Worm (Caenorhabditis elegans) whole organism, late embryonic: Measurements from ENCODE around the gene acs-20.

Source experiments
- C08G9.2 ChIP-seq: sonication (generic microtip); optimal IDR thresholded peaks from 2 replicates; lab custom pipeline; 2016; ENCODE audit warnings: mild to moderate bottlenecking, missing genetic modification characterization, moderate library complexity, missing compliant biosample characterization
- K09A11.1 ChIP-seq: sonication (generic microtip); optimal IDR thresholded peaks from 2 replicates; lab custom pipeline; 2017; ENCODE audit warnings: antibody characterized with exemption, mild to moderate bottlenecking, missing genetic modification characterization, missing compliant biosample characterization; ENCODE audit not compliant: insufficient read depth
- T23F11.4 ChIP-seq: fragments of 200-800 bp; sonication (Bioruptor generic); optimal IDR thresholded peaks from 2 replicates; lab custom pipeline; 2018; ENCODE audit warnings: mild to moderate bottlenecking, missing genetic modification characterization, missing compliant biosample characterization
- ama-1 ChIP-seq: fragments of 150-350 bp; optimal IDR thresholded peaks from 2 replicates; lab custom pipeline; 2014
- ceh-24 ChIP-seq: sonication (generic microtip); optimal IDR thresholded peaks from 2 replicates; lab custom pipeline; 2016; ENCODE audit warnings: mild to moderate bottlenecking, missing genetic modification characterization, missing compliant biosample characterization
- ceh-30 ChIP-seq: fragments of 150-350 bp; optimal IDR thresholded peaks from 2 replicates; lab custom pipeline; 2014; ENCODE audit warnings: missing biosample characterization, missing genetic modification characterization
- ceh-31 ChIP-seq: sonication (generic microtip); optimal IDR thresholded peaks from 2 replicates; lab custom pipeline; 2016; ENCODE audit warnings: missing genetic modification characterization, missing compliant biosample characterization
- ceh-34 ChIP-seq: sonication (generic microtip); optimal IDR thresholded peaks from 2 replicates; lab custom pipeline; 2016; ENCODE audit warnings: mild to moderate bottlenecking, missing genetic modification characterization, missing compliant biosample characterization
- ceh-45 ChIP-seq: fragments of 200-800 bp; sonication (Bioruptor generic); IDR thresholded peaks from 2 replicates; pipeline ENCODE4 v1.3.6; 2022; ENCODE audit warnings: missing genetic modification reagents, missing genetic modification characterization, missing compliant biosample characterization
- ceh-6 ChIP-seq: fragments of 200-800 bp; sonication (Bioruptor generic); optimal IDR thresholded peaks from 2 replicates; lab custom pipeline; 2018; ENCODE audit warnings: mild to moderate bottlenecking, missing genetic modification characterization, missing compliant biosample characterization
- ceh-9 ChIP-seq: sonication (generic microtip); optimal IDR thresholded peaks from 2 replicates; lab custom pipeline; 2016; ENCODE audit warnings: mild to moderate bottlenecking, missing genetic modification characterization, inconsistent platforms, missing compliant biosample characterization
- dmd-4 ChIP-seq: sonication (generic microtip); optimal IDR thresholded peaks from 2 replicates; lab custom pipeline; 2016; ENCODE audit warnings: borderline replicate concordance, missing genetic modification characterization, missing compliant biosample characterization
- dve-1 ChIP-seq: sonication (generic microtip); optimal IDR thresholded peaks from 2 replicates; lab custom pipeline; 2017; ENCODE audit warnings: antibody characterized with exemption, mild to moderate bottlenecking, missing genetic modification characterization, missing compliant biosample characterization
- elt-2 ChIP-seq: sonication (generic microtip); optimal IDR thresholded peaks from 2 replicates; lab custom pipeline; 2016; ENCODE audit warnings: missing genetic modification reagents, missing genetic modification characterization, missing compliant biosample characterization
- ets-4 ChIP-seq: sonication (generic microtip); optimal IDR thresholded peaks from 2 replicates; lab custom pipeline; 2016; ENCODE audit warnings: missing genetic modification characterization, missing compliant biosample characterization
- fax-1 ChIP-seq: sonication (generic microtip); optimal IDR thresholded peaks from 2 replicates; lab custom pipeline; 2016; ENCODE audit warnings: missing genotype, missing genetic modification characterization, missing compliant biosample characterization
- gmeb-2 ChIP-seq: sonication (generic microtip); optimal IDR thresholded peaks from 2 replicates; lab custom pipeline; 2016; ENCODE audit warnings: missing genetic modification characterization, inconsistent platforms, missing compliant biosample characterization
- hlh-13 ChIP-seq: fragments of 200-800 bp; sonication (Bioruptor generic); optimal IDR thresholded peaks from 2 replicates; lab custom pipeline; 2018; ENCODE audit warnings: mild to moderate bottlenecking, missing genetic modification characterization, missing compliant biosample characterization
- hlh-30 ChIP-seq: sonication (generic microtip); optimal IDR thresholded peaks from 2 replicates; lab custom pipeline; 2017; ENCODE audit warnings: antibody characterized with exemption, missing genetic modification characterization, missing compliant biosample characterization; ENCODE audit not compliant: insufficient read depth
- hlh-6 ChIP-seq: sonication (generic microtip); optimal IDR thresholded peaks from 2 replicates; lab custom pipeline; 2016; ENCODE audit warnings: missing genotype, missing genetic modification characterization, missing compliant biosample characterization
- lim-6 ChIP-seq: sonication (generic microtip); optimal IDR thresholded peaks from 2 replicates; lab custom pipeline; 2016; ENCODE audit warnings: missing genetic modification characterization, missing compliant biosample characterization
- nfya-1 ChIP-seq: sonication (generic microtip); optimal IDR thresholded peaks from 2 replicates; lab custom pipeline; 2017; ENCODE audit warnings: missing genetic modification characterization, mild to moderate bottlenecking, missing compliant biosample characterization, antibody characterized with exemption, moderate library complexity
- pax-1 ChIP-seq: fragments of 150-350 bp; optimal IDR thresholded peaks from 2 replicates; lab custom pipeline; 2014; ENCODE audit warnings: missing biosample characterization, missing genetic modification characterization
- rnt-1 ChIP-seq: sonication (generic microtip); optimal IDR thresholded peaks from 2 replicates; lab custom pipeline; 2016; ENCODE audit warnings: missing genetic modification characterization, missing compliant biosample characterization
- sdc-2 ChIP-seq: sonication (generic microtip); optimal IDR thresholded peaks from 2 replicates; lab custom pipeline; 2016; ENCODE audit warnings: missing genotype, missing genetic modification characterization, missing compliant biosample characterization
- syd-9 ChIP-seq: sonication (generic microtip); optimal IDR thresholded peaks from 2 replicates; lab custom pipeline; 2016; ENCODE audit warnings: mild to moderate bottlenecking, missing genetic modification characterization, moderate library complexity, missing compliant biosample characterization
- tbx-2 ChIP-seq: sonication (generic microtip); optimal IDR thresholded peaks from 2 replicates; lab custom pipeline; 2016; ENCODE audit warnings: missing genetic modification characterization, missing compliant biosample characterization
- ttx-3 ChIP-seq: sonication (generic microtip); optimal IDR thresholded peaks from 2 replicates; lab custom pipeline; 2016; ENCODE audit warnings: missing genetic modification reagents, missing genetic modification characterization, missing compliant biosample characterization
- unc-3 ChIP-seq, 2 experiments: fragments of 200-800 bp in 1 of 2; sonication (Bioruptor generic) in 1 of 2; sonication (generic microtip) in 1 of 2; conservative IDR thresholded peaks in 1 of 2; optimal IDR thresholded peaks in 1 of 2; 2 replicates each; pipeline versions ENCODE4 v1.3.6 to Lab custom; 2016 to 2022; ENCODE audit warnings: missing compliant biosample characterization in 2 of 2, missing genetic modification characterization in 2 of 2, missing genetic modification reagents in 1 of 2
- unc-42 ChIP-seq: sonication (generic microtip); optimal IDR thresholded peaks from 2 replicates; lab custom pipeline; 2016; ENCODE audit warnings: missing genotype, missing genetic modification characterization, missing compliant biosample characterization
- unc-55 ChIP-seq: sonication (generic microtip); optimal IDR thresholded peaks from 2 replicates; lab custom pipeline; 2017; ENCODE audit warnings: missing biosample characterization, missing genetic modification reagents, missing genetic modification characterization

The acs-20 gene

DNA sequence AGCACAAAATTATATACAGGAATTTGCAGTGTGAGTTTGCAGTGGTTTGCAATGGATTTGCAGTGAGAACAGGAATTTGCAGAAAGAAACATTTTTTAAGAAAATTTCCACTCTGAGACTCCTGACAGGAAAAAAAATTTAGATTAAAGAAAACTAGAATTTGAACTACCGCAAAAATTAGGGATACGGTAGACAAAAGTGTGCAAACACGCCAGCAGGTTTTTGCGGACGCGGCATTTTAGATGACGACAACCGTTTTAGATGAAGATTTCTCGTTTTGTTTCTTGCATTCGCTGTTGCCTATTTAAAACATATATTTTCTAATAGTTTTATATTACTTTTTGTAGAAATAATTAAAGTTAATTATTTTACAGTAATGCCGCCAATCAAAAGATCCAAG lies 26.6 kb downstream of the acs-20 start, which contains the start of gene wdr-46:
TSS of gene wdr-46 (plus strand) at position 375 of the 400 bp plus-strand sequence.
- peak; percentile 42 for TF ChIP-seq pax-1
- peak; percentile 20 for TF ChIP-seq ceh-30 (tag; lab: Kevin White, UChicago)
- TF ChIP-seq ttx-3: no peak
- peak; percentile 38 for TF ChIP-seq unc-55 (GFP tag; lab: Kevin White, UChicago)
- peak; percentile 43 for TF ChIP-seq unc-42 (tag; lab: Kevin White, UChicago)
- no peak for TF ChIP-seq ceh-24 (tag; lab: Kevin White, UChicago)
- peak; percentile 44 for TF ChIP-seq elt-2 (tag; lab: Kevin White, UChicago)
- no peak for TF ChIP-seq T23F11.4 (GFP tag; lab: Kevin White, UChicago)
- TF ChIP-seq gmeb-2 (tag; lab: Kevin White, UChicago): no peak
- TF ChIP-seq ceh-45 (GFP tag; lab: Robert Waterston, UW): no peak
- peak; percentile 9 for TF ChIP-seq K09A11.1 (tag; lab: Kevin White, UChicago)
- TF ChIP-seq nfya-1 (tag; lab: Kevin White, UChicago): peak; percentile 79
- peak; percentile 38 for TF ChIP-seq ceh-31 (tag; lab: Kevin White, UChicago)
- TF ChIP-seq, all 69 proteins: peak for 8

DNA sequence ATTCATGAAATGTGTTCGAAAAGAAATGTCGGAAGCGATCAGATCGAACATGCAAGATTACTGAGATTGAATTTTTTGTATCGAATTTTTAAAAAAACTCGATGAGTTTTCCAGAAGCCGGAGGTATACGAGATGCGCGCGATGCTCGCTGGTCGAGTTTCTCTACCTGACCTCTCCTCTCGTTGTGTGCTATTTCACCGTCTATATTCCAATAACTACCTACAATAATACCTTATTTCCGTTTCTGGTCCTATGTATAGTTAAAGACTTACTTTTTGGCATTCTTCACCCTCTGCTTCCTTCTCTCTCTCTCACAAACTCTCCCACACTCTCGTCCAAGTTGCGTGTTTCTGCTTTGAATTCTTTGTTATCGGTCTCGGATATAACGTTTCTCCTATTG lies 27.2 kb downstream of the acs-20 start:
- TF ChIP-seq fax-1 (no peak), unc-3 (GFP tag; conservative IDR thresholded peaks at IDR 0.05; lab: Robert Waterston, UW) (no peak), unc-3 (tag; optimal IDR thresholded peaks at IDR 0.05; lab: Kevin White, UChicago) (no peak), ceh-6 (GFP tag; lab: Kevin White, UChicago) (no peak), ceh-9 (tag; lab: Kevin White, UChicago) (no peak)

DNA sequence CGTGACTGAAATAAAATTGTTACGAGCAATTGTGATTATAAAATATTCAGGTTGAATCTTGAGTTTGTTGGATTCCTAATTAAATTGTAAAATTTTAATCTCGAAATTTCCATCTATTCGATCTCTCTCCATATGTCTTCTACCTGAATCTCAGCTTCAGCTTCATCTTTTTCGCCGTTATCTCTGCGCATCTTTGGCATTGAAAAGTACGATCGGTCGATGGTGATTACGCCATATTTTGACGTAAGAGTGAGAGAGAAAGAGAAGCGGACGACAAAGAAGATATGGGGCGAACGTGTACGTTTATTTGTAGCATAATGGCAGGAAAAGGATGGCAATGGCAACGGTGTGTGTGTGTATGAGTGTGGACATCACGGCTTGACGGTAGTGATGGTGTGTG lies 31.9 kb downstream of the acs-20 start:
- peak; percentile 34 for TF ChIP-seq rnt-1
- no peak for TF ChIP-seq hlh-30 (tag; lab: Kevin White, UChicago)

DNA sequence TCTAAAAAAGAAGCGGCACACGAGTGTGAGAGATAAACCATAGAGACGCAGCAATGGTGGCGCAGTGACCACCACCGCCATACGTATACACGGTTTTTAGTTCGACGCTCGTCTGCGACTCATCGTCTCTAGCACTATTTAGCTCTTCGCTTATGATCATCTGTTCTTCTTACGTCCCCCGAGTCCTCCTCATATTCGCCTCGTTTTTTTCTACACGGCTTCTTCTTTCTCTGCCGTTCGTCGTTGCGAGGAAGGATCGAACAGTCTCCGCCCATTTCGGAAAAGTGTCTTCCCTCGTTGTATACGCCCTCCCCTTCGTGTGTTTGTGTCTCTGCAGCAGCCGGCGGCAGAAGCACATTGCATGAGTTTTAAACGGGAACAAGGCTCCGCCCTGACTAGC lies 33.5 kb downstream of the acs-20 start:
- peak; percentile 9 for TF ChIP-seq hlh-6 (tag; lab: Kevin White, UChicago)
- peak; percentile 2 for TF ChIP-seq sdc-2 (tag; lab: Kevin White, UChicago)
- peak; percentile 5 for TF ChIP-seq C08G9.2 (tag; lab: Kevin White, UChicago)
- no peak for TF ChIP-seq tbx-2 (tag; lab: Kevin White, UChicago)
- TF ChIP-seq ceh-31 (tag; lab: Kevin White, UChicago): no peak
- TF ChIP-seq ceh-34 (tag; lab: Kevin White, UChicago): no peak

ce11 chrIV:12361392-12362092 lies 37.0 kb downstream of the acs-20 start, which contains the start of the genes ccr-4 and ZC518.8:
TSS of gene ccr-4 (plus strand) at chrIV:12361542.
TSS of gene ZC518.8 (minus strand) at chrIV:12361908.
- no peak for TF ChIP-seq ceh-34 (tag; lab: Kevin White, UChicago)
- TF ChIP-seq ets-4 (tag; lab: Kevin White, UChicago): no peak
- no peak for TF ChIP-seq dmd-4 (tag; lab: Kevin White, UChicago)
- TF ChIP-seq lim-6 (tag; lab: Kevin White, UChicago): no peak
- TF ChIP-seq hlh-13 (GFP tag; lab: Kevin White, UChicago): no peak
- TF ChIP-seq tbx-2 (tag; lab: Kevin White, UChicago): no peak
- TF ChIP-seq syd-9 (tag; lab: Kevin White, UChicago): no peak
- TF ChIP-seq sdc-2 (tag; lab: Kevin White, UChicago): no peak
- no peak for TF ChIP-seq unc-42 (tag; lab: Kevin White, UChicago)
- TF ChIP-seq ceh-45 (GFP tag; lab: Robert Waterston, UW): no peak
- no peak for TF ChIP-seq dve-1 (tag; lab: Kevin White, UChicago)
- no peak for TF ChIP-seq ama-1 (lab: Kevin White, UChicago)
